Fruit fly (Drosophila melanogaster) whole organism, adult: ENCODE results near the gene CG15429.

Experiments
- CG12768 ChIP-seq: fragments of 200-800 bp; sonication (Bioruptor generic); optimal IDR thresholded peaks from 2 replicates; lab custom pipeline; 2017; ENCODE audit warnings: missing biosample characterization, missing genetic modification characterization, mild to moderate bottlenecking, moderate library complexity, missing genetic modification reagents
- CG5204 ChIP-seq: fragments of 200-800 bp; sonication (Bioruptor generic); optimal IDR thresholded peaks from 2 replicates; lab custom pipeline; 2016; ENCODE audit warnings: missing biosample characterization, missing genetic modification characterization
- CG7045 ChIP-seq: fragments of 200-800 bp; sonication (Bioruptor generic); optimal IDR thresholded peaks from 2 replicates; lab custom pipeline; 2017; ENCODE audit warnings: missing biosample characterization, mild to moderate bottlenecking, missing genetic modification characterization
- cic ChIP-seq: fragments of 200-800 bp; sonication (Bioruptor generic); optimal IDR thresholded peaks from 2 replicates; lab custom pipeline; 2017; ENCODE audit warnings: missing biosample characterization, mild to moderate bottlenecking, missing genetic modification characterization, moderate library complexity

- TF ChIP-seq cic = no peak
- no peak for TF ChIP-seq CG5204 (GFP tag; lab: Kevin White, UChicago)
- TF ChIP-seq CG7045 (GFP tag; lab: Kevin White, UChicago) = no peak
- no peak for TF ChIP-seq CG12768 (GFP tag; lab: Kevin White, UChicago)
Observed at dm6 chr2L:4360882-4361281, 8.1 kb downstream of the CG15429 start.
